Fruit fly (Drosophila melanogaster) whole organism, embryonic: ENCODE measurements around the gene CG12728.
A peak's percentile ranks its signal among the peaks of the same experiment; 100 is the strongest.

ENCODE experiments used
- Abd-B ChIP-seq: fragments of 200-800 bp; sonication (Bioruptor generic); optimal IDR thresholded peaks from 2 replicates; lab custom pipeline; 2018; ENCODE audit warnings: missing biosample characterization, mild to moderate bottlenecking, missing genetic modification characterization, moderate library complexity
- Adf1 ChIP-seq: fragments of 200-800 bp; sonication (Bioruptor generic); IDR thresholded peaks from 2 replicates; pipeline ENCODE4 v1.3.6; 2022; ENCODE audit warnings: missing biosample characterization, missing genetic modification characterization
- Aef1 ChIP-seq: fragments of 200-800 bp; sonication (Bioruptor generic); IDR thresholded peaks from 3 replicates; pipeline ENCODE4 v1.3.6; 2022; ENCODE audit warnings: missing biosample characterization, missing genetic modification characterization
- Bgb ChIP-seq: fragments of 200-800 bp; sonication (Bioruptor generic); IDR thresholded peaks from 2 replicates; pipeline ENCODE4 v1.3.6; 2022; ENCODE audit warnings: missing biosample characterization, missing genetic modification characterization; ENCODE audit not compliant: partially characterized antibody
- C15 ChIP-seq: fragments of 200-800 bp; sonication (Bioruptor generic); IDR thresholded peaks from 3 replicates; pipeline ENCODE4 v1.3.6; 2022; ENCODE audit warnings: missing biosample characterization, missing genetic modification characterization
- CG10959 ChIP-seq: fragments of 200-800 bp; sonication (Bioruptor generic); IDR thresholded peaks from 2 replicates; pipeline ENCODE4 v1.3.6; 2022; ENCODE audit warnings: missing biosample characterization, missing genetic modification characterization
- CG11696 ChIP-seq: fragments of 200-800 bp; sonication (Bioruptor generic); IDR thresholded peaks from 2 replicates; pipeline ENCODE4 v1.3.6; 2022; ENCODE audit warnings: missing biosample characterization, missing genetic modification characterization
- CG1233 ChIP-seq: fragments of 200-800 bp; sonication (Bioruptor generic); optimal IDR thresholded peaks from 4 replicates; lab custom pipeline; 2018; ENCODE audit warnings: missing biosample characterization, mild to moderate bottlenecking, missing genetic modification characterization
- CG14710 ChIP-seq: fragments of 200-800 bp; sonication (Bioruptor generic); optimal IDR thresholded peaks from 3 replicates; lab custom pipeline; 2019; ENCODE audit warnings: missing biosample characterization, mild to moderate bottlenecking, missing genetic modification characterization, moderate library complexity
- CG15011 ChIP-seq: fragments of 200-800 bp; sonication (Bioruptor generic); optimal IDR thresholded peaks from 3 replicates; lab custom pipeline; 2018; ENCODE audit warnings: missing biosample characterization, mild to moderate bottlenecking, missing genetic modification characterization
- CG16813 ChIP-seq: fragments of 200-800 bp; sonication (Bioruptor generic); IDR thresholded peaks from 3 replicates; pipeline ENCODE4 v1.3.6; 2022; ENCODE audit warnings: missing biosample characterization, missing genetic modification characterization; ENCODE audit not compliant: partially characterized antibody
- CG30020 ChIP-seq: fragments of 200-800 bp; optimal IDR thresholded peaks from 2 replicates; lab custom pipeline; 2019; ENCODE audit warnings: missing biosample characterization, mild to moderate bottlenecking, missing genetic modification characterization, moderate library complexity
- CG31441 ChIP-seq: fragments of 200-800 bp; sonication (Bioruptor generic); IDR thresholded peaks from 2 replicates; pipeline ENCODE4 v1.3.6; 2022; ENCODE audit warnings: missing biosample characterization, missing genetic modification characterization
- CG3407 ChIP-seq: fragments of 200-800 bp; sonication (Bioruptor generic); optimal IDR thresholded peaks from 2 replicates; lab custom pipeline; 2018; ENCODE audit warnings: missing biosample characterization, mild to moderate bottlenecking, missing genetic modification characterization
- CG4328 ChIP-seq: fragments of 200-800 bp; sonication (Bioruptor generic); optimal IDR thresholded peaks from 3 replicates; lab custom pipeline; 2017; ENCODE audit warnings: missing biosample characterization, missing genetic modification reagents, missing genetic modification characterization
- CG43689 ChIP-seq: fragments of 200-800 bp; sonication (Bioruptor generic); IDR thresholded peaks from 2 replicates; pipeline ENCODE4 v1.3.6; 2022; ENCODE audit warnings: missing biosample characterization, missing genetic modification characterization
- CG4424 ChIP-seq: fragments of 200-800 bp; sonication (Bioruptor generic); optimal IDR thresholded peaks from 3 replicates; lab custom pipeline; 2016; ENCODE audit warnings: missing biosample characterization, missing genetic modification characterization
- CG4730 ChIP-seq: fragments of 200-800 bp; sonication (Bioruptor generic); IDR thresholded peaks from 2 replicates; pipeline ENCODE4 v1.3.6; 2022; ENCODE audit warnings: missing biosample characterization, missing genetic modification characterization
- CG7357 ChIP-seq: fragments of 200-800 bp; sonication (Bioruptor generic); IDR thresholded peaks from 3 replicates; pipeline ENCODE4 v1.3.6; 2022; ENCODE audit warnings: missing biosample characterization, missing genetic modification characterization
- CG8089 ChIP-seq: fragments of 200-800 bp; sonication (Bioruptor generic); optimal IDR thresholded peaks from 3 replicates; lab custom pipeline; 2016; ENCODE audit warnings: missing biosample characterization, missing genetic modification characterization
- CG8944 ChIP-seq: fragments of 200-800 bp; sonication (Bioruptor generic); optimal IDR thresholded peaks from 3 replicates; lab custom pipeline; 2016; ENCODE audit warnings: missing biosample characterization, missing genetic modification characterization
- CTCF ChIP-seq: fragments of 200-800 bp; sonication (Bioruptor generic); optimal IDR thresholded peaks from 2 replicates; lab custom pipeline; 2017; ENCODE audit warnings: missing biosample characterization, mild to moderate bottlenecking, missing genetic modification characterization, moderate library complexity
- Drgx ChIP-seq: fragments of 200-800 bp; sonication (Bioruptor generic); IDR thresholded peaks from 2 replicates; pipeline ENCODE4 v1.3.6; 2022; ENCODE audit warnings: missing biosample characterization, missing genetic modification characterization
- HLH4C ChIP-seq: fragments of 200-800 bp; sonication (Bioruptor generic); IDR thresholded peaks from 3 replicates; pipeline ENCODE4 v1.3.6; 2022; ENCODE audit warnings: missing biosample characterization, missing genetic modification characterization; ENCODE audit not compliant: partially characterized antibody
- Max ChIP-seq: fragments of 200-800 bp; sonication (Bioruptor generic); optimal IDR thresholded peaks from 2 replicates; lab custom pipeline; 2016; ENCODE audit warnings: missing biosample characterization, mild to moderate bottlenecking, missing genetic modification characterization
- Oli ChIP-seq: fragments of 200-800 bp; sonication (Bioruptor generic); optimal IDR thresholded peaks from 2 replicates; lab custom pipeline; 2018; ENCODE audit warnings: missing biosample characterization, mild to moderate bottlenecking, missing genetic modification characterization, moderate library complexity
- PHDP ChIP-seq: fragments of 200-800 bp; sonication (Bioruptor generic); optimal IDR thresholded peaks from 3 replicates; lab custom pipeline; 2018; ENCODE audit warnings: missing biosample characterization, mild to moderate bottlenecking, missing genetic modification characterization, moderate library complexity
- Rfx ChIP-seq: fragments of 200-800 bp; sonication (Bioruptor generic); IDR thresholded peaks from 2 replicates; pipeline ENCODE4 v1.3.6; 2022; ENCODE audit warnings: missing biosample characterization, missing genetic modification characterization
- Scr ChIP-seq: fragments of 200-800 bp; sonication (Bioruptor generic); IDR thresholded peaks from 2 replicates; pipeline ENCODE4 v1.3.6; 2022; ENCODE audit warnings: missing biosample characterization, missing genetic modification characterization; ENCODE audit not compliant: partially characterized antibody
- Sry-δ ChIP-seq: fragments of 200-800 bp; sonication (Bioruptor generic); optimal IDR thresholded peaks from 2 replicates; lab custom pipeline; 2016; ENCODE audit warnings: missing biosample characterization, missing genetic modification characterization
- Vsx1 ChIP-seq: fragments of 200-800 bp; sonication (Bioruptor generic); optimal IDR thresholded peaks from 2 replicates; lab custom pipeline; 2017; ENCODE audit warnings: missing biosample characterization, mild to moderate bottlenecking, missing genetic modification characterization, missing genetic modification reagents
- al ChIP-seq: fragments of 200-800 bp; sonication (Bioruptor generic); IDR thresholded peaks from 2 replicates; pipeline ENCODE4 v1.3.6; 2022; ENCODE audit warnings: missing biosample characterization, missing genetic modification characterization
- aop ChIP-seq: fragments of 200-800 bp; sonication (Bioruptor generic); IDR thresholded peaks from 2 replicates; pipeline ENCODE4 v1.3.6; 2022; ENCODE audit warnings: missing biosample characterization, missing genetic modification characterization
- ash1 ChIP-seq: fragments of 200-800 bp; sonication (Bioruptor generic); optimal IDR thresholded peaks from 2 replicates; lab custom pipeline; 2018; ENCODE audit warnings: missing biosample characterization, mild to moderate bottlenecking, missing genetic modification characterization
- cas ChIP-seq: fragments of 200-800 bp; sonication (Bioruptor generic); IDR thresholded peaks from 2 replicates; pipeline ENCODE4 v1.3.6; 2022; ENCODE audit warnings: missing biosample characterization, missing genetic modification characterization
- cato ChIP-seq: fragments of 200-800 bp; sonication (Bioruptor generic); optimal IDR thresholded peaks from 2 replicates; lab custom pipeline; 2016; ENCODE audit warnings: missing biosample characterization, missing genetic modification characterization, borderline replicate concordance
- crp ChIP-seq, 2 experiments: fragments of 200-800 bp; sonication (Bioruptor generic); optimal IDR thresholded peaks; 2 replicates in 1 of 2; 3 replicates in 1 of 2; lab custom pipeline; 2017; ENCODE audit warnings: missing biosample characterization in 2 of 2, missing genetic modification characterization in 2 of 2, mild to moderate bottlenecking in 1 of 2, moderate library complexity in 1 of 2
- dati ChIP-seq: fragments of 200-800 bp; sonication (Bioruptor generic); IDR thresholded peaks from 2 replicates; pipeline ENCODE4 v1.3.6; 2022; ENCODE audit warnings: missing biosample characterization, missing genetic modification characterization
- dm ChIP-seq: fragments of 200-800 bp; sonication (Bioruptor generic); optimal IDR thresholded peaks from 3 replicates; lab custom pipeline; 2016; ENCODE audit warnings: missing biosample characterization, missing genetic modification characterization
- fd96Cb ChIP-seq: fragments of 200-800 bp; sonication (Bioruptor generic); optimal IDR thresholded peaks from 2 replicates; lab custom pipeline; 2018; ENCODE audit warnings: missing biosample characterization, mild to moderate bottlenecking, missing genetic modification characterization, moderate library complexity
- ken ChIP-seq: fragments of 200-800 bp; sonication (Bioruptor generic); IDR thresholded peaks from 3 replicates; pipeline ENCODE4 v1.3.6; 2022; ENCODE audit warnings: missing biosample characterization, missing genetic modification characterization
- klu ChIP-seq: fragments of 200-800 bp; sonication (Bioruptor generic); IDR thresholded peaks from 2 replicates; pipeline ENCODE4 v1.3.6; 2022; ENCODE audit warnings: missing biosample characterization, missing genetic modification characterization
- kni ChIP-seq: fragments of 200-800 bp; sonication (Bioruptor generic); optimal IDR thresholded peaks from 3 replicates; lab custom pipeline; 2017; ENCODE audit warnings: mild to moderate bottlenecking, missing biosample characterization, missing genetic modification reagents, missing genetic modification characterization
- maf-S ChIP-seq: fragments of 200-800 bp; sonication (Bioruptor generic); optimal IDR thresholded peaks from 2 replicates; lab custom pipeline; 2016; ENCODE audit warnings: missing biosample characterization, missing genetic modification characterization
- mld ChIP-seq: fragments of 200-800 bp; sonication (Bioruptor generic); IDR thresholded peaks from 3 replicates; pipeline ENCODE4 v1.3.6; 2022; ENCODE audit warnings: missing biosample characterization, missing genetic modification characterization; ENCODE audit not compliant: partially characterized antibody
- pros ChIP-seq: fragments of 200-800 bp; sonication (Bioruptor generic); optimal IDR thresholded peaks from 3 replicates; lab custom pipeline; 2019; ENCODE audit warnings: missing biosample characterization, mild to moderate bottlenecking, missing genetic modification characterization, moderate library complexity
- so ChIP-seq: fragments of 200-800 bp; sonication (Bioruptor generic); IDR thresholded peaks from 3 replicates; pipeline ENCODE4 v1.3.6; 2022; ENCODE audit warnings: missing biosample characterization, missing genetic modification characterization
- tio ChIP-seq: fragments of 200-800 bp; sonication (Bioruptor generic); optimal IDR thresholded peaks from 2 replicates; lab custom pipeline; 2017; ENCODE audit warnings: missing biosample characterization, missing genetic modification characterization, inconsistent platforms
- twi ChIP-seq: fragments of 200-800 bp; optimal IDR thresholded peaks from 2 replicates; lab custom pipeline; 2019; ENCODE audit warnings: missing biosample characterization, mild to moderate bottlenecking, missing genetic modification characterization, moderate library complexity

The CG12728 gene

dm6 chrX:5965517-5966397 is 23.4 kb downstream of the CG12728 start, which contains the start of gene Grip (continued):
- no peak for TF ChIP-seq cato (GFP tag; lab: Kevin White, UChicago)
- TF ChIP-seq Rfx (GFP tag; lab: Robert Waterston, UW) = peak; percentile 36; the same call in 1 of the 2 replicates
- no peak for TF ChIP-seq pros (GFP tag; lab: Kevin White, UChicago)
- peak; percentile 1 for TF ChIP-seq twi (tag; lab: Kevin White, UChicago)
- 0 out of 3 replicates have a peak, but pooled peaks have one; percentile 20 for TF ChIP-seq CG7357 (GFP tag; lab: Robert Waterston, UW)
- peak; percentile 55; the same call in 1 of the 2 replicates for TF ChIP-seq CG31441
- peak; percentile 8 for TF ChIP-seq CG1233 (GFP tag; lab: Kevin White, UChicago)
- TF ChIP-seq CG10959 (GFP tag; lab: Robert Waterston, UW) = no peak
- TF ChIP-seq mld = peak; percentile 62; the same call in 2 of the 3 replicates
- no peak for TF ChIP-seq al (GFP tag; lab: Robert Waterston, UW)
- peak; percentile 11 for TF ChIP-seq PHDP (tag; lab: Kevin White, UChicago)
- no peak for TF ChIP-seq CG8944
- no peak for TF ChIP-seq kni (GFP tag; lab: Kevin White, UChicago)
- TF ChIP-seq CG16813 (GFP tag; lab: Robert Waterston, UW) = peak; percentile 67
- no peak for TF ChIP-seq CG15011 (GFP tag; lab: Kevin White, UChicago)
- TF ChIP-seq aop (GFP tag; lab: Robert Waterston, UW) = no peak
- 0 out of 2 replicates have a peak, but pooled peaks have one; percentile 23 for TF ChIP-seq Bgb (GFP tag; lab: Robert Waterston, UW)
- TF ChIP-seq Abd-B = peak; percentile 1
- TF ChIP-seq Aef1 (GFP tag; lab: Robert Waterston, UW) = no peak
- no peak for TF ChIP-seq CG43689
- TF ChIP-seq Drgx (GFP tag; lab: Robert Waterston, UW) = 0 out of 2 replicates have a peak, but pooled peaks have one; percentile 6
- no peak for TF ChIP-seq CG11696 (GFP tag; lab: Robert Waterston, UW)
- peak; percentile 6 for TF ChIP-seq Max (GFP tag; lab: Kevin White, UChicago)
- no peak for TF ChIP-seq CG4328
- no peak for TF ChIP-seq dati (GFP tag; lab: Robert Waterston, UW)
- TF ChIP-seq tio (GFP tag; lab: Kevin White, UChicago) = peak; percentile 5
- no peak for TF ChIP-seq dm (GFP tag; lab: Kevin White, UChicago)
- TF ChIP-seq ken (GFP tag; lab: Robert Waterston, UW) = no peak
- TF ChIP-seq maf-S (GFP tag; lab: Kevin White, UChicago) = no peak
- peak; percentile 72 for TF ChIP-seq Scr (GFP tag; lab: Robert Waterston, UW)
- peak; percentile 71 for TF ChIP-seq CG14710
- TF ChIP-seq CG8089 (GFP tag; lab: Kevin White, UChicago) = no peak
- TF ChIP-seq CTCF = no peak
- 0 out of 2 replicates have a peak, but pooled peaks have one; percentile 8 for TF ChIP-seq Adf1 (GFP tag; lab: Robert Waterston, UW)
- no peak for TF ChIP-seq cas (GFP tag; lab: Robert Waterston, UW)
- TF ChIP-seq C15 = no peak
- TF ChIP-seq ash1 (GFP tag; lab: Kevin White, UChicago) = no peak
- no peak for TF ChIP-seq CG3407 (GFP tag; lab: Kevin White, UChicago)
- TF ChIP-seq CG30020 (tag; lab: Kevin White, UChicago) = peak; percentile 15
- TF ChIP-seq Oli = peak; percentile 16
- peak; percentile 27 for TF ChIP-seq fd96Cb (tag; lab: Kevin White, UChicago)
- peak in 1 of 2 experiments; percentile 56 for TF ChIP-seq crp (GFP tag; optimal IDR thresholded peaks at IDR 0.05; lab: Kevin White, UChicago)
- no peak for TF ChIP-seq klu
- peak; percentile 42 for TF ChIP-seq CG4424
- peak; percentile 60; the same call in 1 of the 3 replicates for TF ChIP-seq HLH4C (GFP tag; lab: Robert Waterston, UW)
- TF ChIP-seq Sry-δ = peak; percentile 65
- TF ChIP-seq Vsx1 (GFP tag; lab: Kevin White, UChicago) = no peak
- no peak for TF ChIP-seq so (GFP tag; lab: Robert Waterston, UW)
- TF ChIP-seq CG4730 = no peak
